Worm (Caenorhabditis elegans): ENCODE results near the gene cogc-8.

cogc-8 gene

ce11 chrIV:291356-291755 is 51.1 kb downstream of the cogc-8 start, which contains the start of gene T21D12.7:
Gene T21D12.7 (minus strand): TSS chrIV:291456.
- TF ChIP-seq nhr-25 (tag; optimal IDR thresholded peaks at IDR 0.05), result no peak
- TF ChIP-seq fos-1 (tag; optimal IDR thresholded peaks at IDR 0.05), result no peak
- TF ChIP-seq nhr-21 (tag; optimal IDR thresholded peaks at IDR 0.05), result no peak
- TF ChIP-seq R02D3.7 (tag; optimal IDR thresholded peaks at IDR 0.05), result no peak
- TF ChIP-seq nhr-10 (tag; optimal IDR thresholded peaks at IDR 0.05), result no peak
- TF ChIP-seq zag-1 (tag; optimal IDR thresholded peaks at IDR 0.05), result no peak
- no peak for TF ChIP-seq elt-1 (tag; optimal IDR thresholded peaks at IDR 0.05)
- TF ChIP-seq unc-55 (GFP tag; optimal IDR thresholded peaks at IDR 0.05), result no peak
- no peak for TF ChIP-seq unc-62 (GFP tag; optimal IDR thresholded peaks at IDR 0.05)
- TF ChIP-seq Y55F3AM.14 (GFP tag; optimal IDR thresholded peaks at IDR 0.05), result no peak
- TF ChIP-seq sma-9 (GFP tag; optimal IDR thresholded peaks at IDR 0.05), result no peak
- no peak for TF ChIP-seq sma-9 (tag; optimal IDR thresholded peaks at IDR 0.05)
- no peak for TF ChIP-seq crh-2 (tag; optimal IDR thresholded peaks at IDR 0.05)
- TF ChIP-seq nhr-12 (tag; optimal IDR thresholded peaks at IDR 0.05), result no peak

ce11 chrIV:291851-292367 is 51.7 kb downstream of the cogc-8 start:
- TF ChIP-seq gmeb-1 (tag; optimal IDR thresholded peaks at IDR 0.05) (peak; percentile 67), alr-1 (tag; optimal IDR thresholded peaks at IDR 0.05) (no peak), F13H6.1 (tag; optimal IDR thresholded peaks at IDR 0.05) (peak; percentile 6), mbf-1 (tag; optimal IDR thresholded peaks at IDR 0.05) (no peak), unc-39 (tag; optimal IDR thresholded peaks at IDR 0.05) (no peak), nhr-21 (tag; optimal IDR thresholded peaks at IDR 0.05) (peak; percentile 3), ama-1 (optimal IDR thresholded peaks at IDR 0.05) (peak; percentile 13), nhr-23 (tag; optimal IDR thresholded peaks at IDR 0.05) (no peak), fos-1 (tag; optimal IDR thresholded peaks at IDR 0.05) (peak; percentile 80), blmp-1 (tag; optimal IDR thresholded peaks at IDR 0.05; ENCODE audit: insufficient read depth) (peak; percentile 18), sma-3 (GFP tag; optimal IDR thresholded peaks at IDR 0.05) (peak; percentile 56), crh-2 (tag; optimal IDR thresholded peaks at IDR 0.05) (peak; percentile 90), skn-1 (tag; optimal IDR thresholded peaks at IDR 0.05) (peak; percentile 87), lsy-2 (tag; optimal IDR thresholded peaks at IDR 0.05) (peak in 1 of 2 experiments; percentile 43), sma-9 (GFP tag; optimal IDR thresholded peaks at IDR 0.05) (peak; percentile 50), sma-9 (tag; optimal IDR thresholded peaks at IDR 0.05) (no peak), Y55F3AM.14 (GFP tag; optimal IDR thresholded peaks at IDR 0.05) (peak; percentile 47)

- no peak for TF ChIP-seq ztf-4 (tag; optimal IDR thresholded peaks at IDR 0.05)
- 0 out of 2 replicates have a peak, but pooled peaks have one; percentile 65 for TF ChIP-seq ztf-1 (GFP tag; conservative IDR thresholded peaks at IDR 0.05)
These were observed 53.0 kb downstream of the cogc-8 start for ce11 chrIV:293163-293755.
